Worm (Caenorhabditis elegans) whole organism, L1 larva: ENCODE measurements around the gene sec-24.1.
A peak's percentile ranks its signal among the peaks of the same experiment; 100 is the strongest.

Experiments used
- C16A3.4 ChIP-seq: fragments of 150-350 bp; optimal IDR thresholded peaks from 2 replicates; lab custom pipeline; 2014; ENCODE audit warnings: missing biosample characterization, missing genetic modification characterization
- C34B4.2 ChIP-seq: sonication (generic microtip); optimal IDR thresholded peaks from 2 replicates; lab custom pipeline; 2017; ENCODE audit warnings: mild to moderate bottlenecking, missing genetic modification characterization, missing compliant biosample characterization
- F16B12.6 ChIP-seq: fragments of 150-350 bp; optimal IDR thresholded peaks from 2 replicates; lab custom pipeline; 2014; ENCODE audit warnings: missing biosample characterization, missing genetic modification characterization
- Y116A8C.19 ChIP-seq: sonication (generic microtip); optimal IDR thresholded peaks from 2 replicates; lab custom pipeline; 2016; ENCODE audit warnings: missing compliant biosample characterization, missing genetic modification characterization, borderline replicate concordance
- aha-1 ChIP-seq: fragments of 150-350 bp; optimal IDR thresholded peaks from 2 replicates; lab custom pipeline; 2014; ENCODE audit warnings: missing biosample characterization, missing genetic modification characterization
- alr-1 ChIP-seq: fragments of 200-800 bp; sonication (Bioruptor generic); optimal IDR thresholded peaks from 2 replicates; lab custom pipeline; 2018; ENCODE audit warnings: borderline replicate concordance, mild to moderate bottlenecking, missing genetic modification characterization, missing compliant biosample characterization
- aly-2 ChIP-seq: fragments of 150-350 bp; optimal IDR thresholded peaks from 2 replicates; lab custom pipeline; 2014; ENCODE audit warnings: missing biosample characterization, missing genetic modification characterization
- ama-1 ChIP-seq: fragments of 150-350 bp; optimal IDR thresholded peaks from 2 replicates; lab custom pipeline; 2014
- ceh-8 ChIP-seq: fragments of 200-800 bp; sonication (Bioruptor generic); optimal IDR thresholded peaks from 2 replicates; lab custom pipeline; 2018; ENCODE audit warnings: mild to moderate bottlenecking, missing genetic modification characterization, moderate library complexity, missing compliant biosample characterization
- ceh-82 ChIP-seq, 3 experiments: fragments of 150-350 bp in 1 of 3; sonication (generic microtip) in 2 of 3; optimal IDR thresholded peaks; 2 replicates each; lab custom pipeline; 2014 to 2017; ENCODE audit warnings: missing biosample characterization in 3 of 3, missing genetic modification characterization in 3 of 3
- efl-1 ChIP-seq, 4 experiments: fragments of 150-350 bp; optimal IDR thresholded peaks in 3 of 4; peaks in 1 of 4; 1 replicate in 1 of 4; 2 replicates in 3 of 4; lab custom pipeline; 2014; ENCODE audit warnings: missing biosample characterization in 2 of 4, missing genetic modification characterization in 2 of 4, missing genetic modification reagents in 2 of 4
- efl-3 ChIP-seq: fragments of 200-800 bp; sonication (Bioruptor generic); optimal IDR thresholded peaks from 2 replicates; lab custom pipeline; 2018; ENCODE audit warnings: mild to moderate bottlenecking, missing genetic modification characterization, missing compliant biosample characterization
- egl-13 ChIP-seq: sonication (generic microtip); optimal IDR thresholded peaks from 2 replicates; lab custom pipeline; 2016; ENCODE audit warnings: missing genotype, missing genetic modification reagents, missing genetic modification characterization, missing compliant biosample characterization
- elt-3 ChIP-seq, 6 experiments: fragments of 150-350 bp in 1 of 6; sonication (generic microtip); optimal IDR thresholded peaks; 2 replicates each; lab custom pipeline; 2017 to 2018; ENCODE audit warnings: missing biosample characterization in 6 of 6, missing genetic modification characterization in 6 of 6, inconsistent platforms in 1 of 6
- ets-5 ChIP-seq: fragments of 200-800 bp; sonication (Bioruptor generic); IDR thresholded peaks from 2 replicates; pipeline ENCODE4 v1.3.6; 2022; ENCODE audit warnings: missing genetic modification characterization, missing compliant biosample characterization
- fkh-8 ChIP-seq: sonication (generic microtip); optimal IDR thresholded peaks from 2 replicates; lab custom pipeline; 2016; ENCODE audit warnings: mild to moderate bottlenecking, missing genetic modification characterization, missing compliant biosample characterization
- hlh-17 ChIP-seq: fragments of 200-800 bp; sonication (Bioruptor generic); optimal IDR thresholded peaks from 2 replicates; lab custom pipeline; 2018; ENCODE audit warnings: missing genetic modification characterization, mild to moderate bottlenecking, missing compliant biosample characterization, moderate library complexity, borderline replicate concordance
- isw-1 ChIP-seq: fragments of 200-800 bp; sonication (Bioruptor generic); IDR thresholded peaks from 2 replicates; pipeline ENCODE4 v1.3.6; 2022; ENCODE audit warnings: missing genetic modification characterization, missing compliant biosample characterization
- jun-1 ChIP-seq: fragments of 150-350 bp; optimal IDR thresholded peaks from 2 replicates; lab custom pipeline; 2014; ENCODE audit warnings: missing biosample characterization, missing genetic modification reagents, missing genetic modification characterization
- lin-15B ChIP-seq: fragments of 150-350 bp; sonication (generic microtip); optimal IDR thresholded peaks from 3 replicates; lab custom pipeline; 2014; ENCODE audit warnings: missing biosample characterization, missing genetic modification characterization
- lin-35 ChIP-seq, 2 experiments: fragments of 150-350 bp; optimal IDR thresholded peaks; 2 replicates each; lab custom pipeline; 2014; ENCODE audit warnings: missing biosample characterization in 2 of 2, missing genetic modification characterization in 2 of 2, missing genetic modification reagents in 2 of 2
- lin-39 ChIP-seq: fragments of 150-350 bp; optimal IDR thresholded peaks from 2 replicates; lab custom pipeline; 2014; ENCODE audit warnings: missing biosample characterization, missing genetic modification reagents, missing genetic modification characterization
- lsy-2 ChIP-seq, 2 experiments: fragments of 150-350 bp; optimal IDR thresholded peaks; 2 replicates each; lab custom pipeline; 2014; ENCODE audit warnings: missing biosample characterization in 2 of 2, missing genetic modification characterization in 2 of 2
- mab-9 ChIP-seq: fragments of 200-800 bp; sonication (Bioruptor generic); IDR thresholded peaks from 2 replicates; pipeline ENCODE4 v1.3.6; 2022; ENCODE audit warnings: missing genetic modification reagents, missing genetic modification characterization, missing compliant biosample characterization
- mdl-1 ChIP-seq, 2 experiments: fragments of 150-350 bp; optimal IDR thresholded peaks; 2 replicates each; lab custom pipeline; 2014 to 2017; ENCODE audit warnings: missing biosample characterization in 2 of 2, missing genetic modification characterization in 2 of 2, inconsistent platforms in 1 of 2
- mef-2 ChIP-seq: fragments of 150-350 bp; optimal IDR thresholded peaks from 2 replicates; lab custom pipeline; 2014; ENCODE audit warnings: missing biosample characterization, missing genetic modification characterization
- mep-1 ChIP-seq: fragments of 150-350 bp; optimal IDR thresholded peaks from 2 replicates; lab custom pipeline; 2014; ENCODE audit warnings: missing biosample characterization, missing genetic modification characterization
- nhr-11 ChIP-seq: fragments of 150-350 bp; optimal IDR thresholded peaks from 2 replicates; lab custom pipeline; 2014; ENCODE audit warnings: missing biosample characterization, missing genetic modification characterization
- nhr-12 ChIP-seq: sonication (generic microtip); optimal IDR thresholded peaks from 2 replicates; lab custom pipeline; 2017; ENCODE audit warnings: missing biosample characterization, missing genetic modification characterization
- nhr-19 ChIP-seq: fragments of 200-800 bp; sonication (Bioruptor generic); conservative IDR thresholded peaks from 2 replicates; pipeline ENCODE4 v1.3.6; 2022; ENCODE audit warnings: missing genetic modification characterization, missing compliant biosample characterization
- nhr-20 ChIP-seq: sonication (generic microtip); optimal IDR thresholded peaks from 2 replicates; lab custom pipeline; 2016; ENCODE audit warnings: mild to moderate bottlenecking, missing genetic modification characterization, missing compliant biosample characterization
- nhr-237 ChIP-seq: fragments of 150-350 bp; optimal IDR thresholded peaks from 2 replicates; lab custom pipeline; 2014; ENCODE audit warnings: missing biosample characterization, missing genetic modification characterization
- nhr-47 ChIP-seq: sonication (generic microtip); optimal IDR thresholded peaks from 2 replicates; lab custom pipeline; 2016; ENCODE audit warnings: mild to moderate bottlenecking, missing genetic modification characterization, moderate library complexity, missing compliant biosample characterization
- nhr-76 ChIP-seq: sonication (generic microtip); optimal IDR thresholded peaks from 2 replicates; lab custom pipeline; 2017; ENCODE audit warnings: missing biosample characterization, missing genetic modification characterization
- nhr-77 ChIP-seq: fragments of 150-350 bp; optimal IDR thresholded peaks from 2 replicates; lab custom pipeline; 2014; ENCODE audit warnings: missing biosample characterization, missing genetic modification characterization
- nhr-84 ChIP-seq: sonication (generic microtip); optimal IDR thresholded peaks from 2 replicates; lab custom pipeline; 2017; ENCODE audit warnings: missing biosample characterization, missing genetic modification characterization
- pqm-1 ChIP-seq: sonication (generic microtip); optimal IDR thresholded peaks from 3 replicates; lab custom pipeline; 2017; ENCODE audit warnings: missing biosample characterization, missing genetic modification characterization
- rnt-1 ChIP-seq: sonication (generic microtip); optimal IDR thresholded peaks from 2 replicates; lab custom pipeline; 2016; ENCODE audit warnings: mild to moderate bottlenecking, missing genetic modification characterization, moderate library complexity, missing compliant biosample characterization
- skn-1 ChIP-seq: fragments of 150-350 bp; optimal IDR thresholded peaks from 2 replicates; lab custom pipeline; 2014; ENCODE audit warnings: missing biosample characterization, missing genetic modification characterization
- snpc-4 ChIP-seq: fragments of 150-350 bp; optimal IDR thresholded peaks from 2 replicates; lab custom pipeline; 2014; ENCODE audit warnings: missing biosample characterization, missing genetic modification characterization
- snu-23 ChIP-seq: sonication (generic microtip); optimal IDR thresholded peaks from 2 replicates; lab custom pipeline; 2016; ENCODE audit warnings: missing genetic modification characterization, missing compliant biosample characterization
- sptf-1 ChIP-seq: fragments of 150-350 bp; optimal IDR thresholded peaks from 2 replicates; lab custom pipeline; 2014; ENCODE audit warnings: missing biosample characterization, missing genetic modification characterization
- sup-37 ChIP-seq: fragments of 200-800 bp; sonication (Bioruptor generic); optimal IDR thresholded peaks from 2 replicates; lab custom pipeline; 2018; ENCODE audit warnings: mild to moderate bottlenecking, missing genetic modification characterization, missing compliant biosample characterization
- swsn-7 ChIP-seq: sonication (generic microtip); optimal IDR thresholded peaks from 2 replicates; lab custom pipeline; 2016; ENCODE audit warnings: missing genetic modification characterization, missing compliant biosample characterization
- tbx-2 ChIP-seq: sonication (generic microtip); optimal IDR thresholded peaks from 2 replicates; lab custom pipeline; 2016; ENCODE audit warnings: missing genetic modification characterization, missing compliant biosample characterization
- tlp-1 ChIP-seq: fragments of 150-350 bp; optimal IDR thresholded peaks from 2 replicates; lab custom pipeline; 2014; ENCODE audit warnings: missing biosample characterization, missing genetic modification characterization
- unc-62 ChIP-seq: fragments of 150-350 bp; optimal IDR thresholded peaks from 2 replicates; lab custom pipeline; 2014; ENCODE audit warnings: missing biosample characterization, missing genetic modification reagents, missing genetic modification characterization
- unc-86 ChIP-seq: sonication (generic microtip); optimal IDR thresholded peaks from 2 replicates; lab custom pipeline; 2016; ENCODE audit warnings: missing genetic modification characterization, missing compliant biosample characterization
- vab-15 ChIP-seq: sonication (generic microtip); optimal IDR thresholded peaks from 2 replicates; lab custom pipeline; 2017; ENCODE audit warnings: missing genotype, mild to moderate bottlenecking, missing genetic modification characterization, missing compliant biosample characterization
- xbp-1 ChIP-seq: sonication (generic microtip); optimal IDR thresholded peaks from 2 replicates; lab custom pipeline; 2016; ENCODE audit warnings: missing genetic modification characterization, missing compliant biosample characterization
- zag-1 ChIP-seq: fragments of 150-350 bp; optimal IDR thresholded peaks from 2 replicates; lab custom pipeline; 2014; ENCODE audit warnings: missing biosample characterization, missing genetic modification characterization
- ztf-11 ChIP-seq, 2 experiments: sonication (generic microtip); optimal IDR thresholded peaks; 2 replicates each; lab custom pipeline; 2016 to 2017; ENCODE audit warnings: missing genetic modification characterization in 2 of 2, missing biosample characterization in 1 of 2, missing compliant biosample characterization in 1 of 2

sec-24.1 gene

ce11 chrIV:11566146-11566545, at the start of gene sec-24.1 (continued):
- TF ChIP-seq alr-1 (tag; lab: Kevin White, UChicago) (no peak), mdl-1 (tag; optimal IDR thresholded peaks at IDR 0.05; lab: Kevin White, UChicago) (peak in 1 of 2 experiments; percentile 83), sptf-1 (no peak), ets-5 (no peak), lin-35 (GFP tag; optimal IDR thresholded peaks at IDR 0.05; lab: Kevin White, UChicago) (peak; percentile 92 to 97), snu-23 (peak; percentile 97), rnt-1 (tag; lab: Kevin White, UChicago) (peak; percentile 95), nhr-237 (tag; lab: Kevin White, UChicago) (peak; percentile 40), sup-37 (GFP tag; lab: Kevin White, UChicago) (peak; percentile 85), elt-3 (tag; optimal IDR thresholded peaks at IDR 0.05; lab: Kevin White, UChicago) (peak in 2 of 6 experiments; percentile 62 to 97), nhr-12 (tag; lab: Kevin White, UChicago) (no peak), vab-15 (tag; lab: Kevin White, UChicago) (no peak), ama-1 (lab: Kevin White, UChicago) (no peak), Y116A8C.19 (no peak), nhr-47 (peak; percentile 95), lin-39 (tag; lab: Kevin White, UChicago) (peak; percentile 89), nhr-76 (tag; lab: Kevin White, UChicago) (no peak), ztf-11 (tag; optimal IDR thresholded peaks at IDR 0.05; lab: Kevin White, UChicago) (peak in 1 of 2 experiments; percentile 65), F16B12.6 (tag; lab: Kevin White, UChicago) (peak; percentile 60), tbx-2 (tag; lab: Kevin White, UChicago) (peak; percentile 93), C34B4.2 (peak; percentile 28), isw-1 (GFP tag; lab: Robert Waterston, UW) (peak; percentile 91), egl-13 (tag; lab: Kevin White, UChicago) (peak; percentile 75), C16A3.4 (tag; lab: Kevin White, UChicago) (peak; percentile 93), nhr-11 (tag; lab: Kevin White, UChicago) (peak; percentile 87), lin-15B (peak; percentile 69), nhr-19 (GFP tag; lab: Robert Waterston, UW) (peak; percentile 93), fkh-8 (peak; percentile 72), hlh-17 (GFP tag; lab: Kevin White, UChicago) (no peak), ceh-8 (GFP tag; lab: Kevin White, UChicago) (peak; percentile 69), jun-1 (tag; lab: Kevin White, UChicago) (peak; percentile 85), pqm-1 (no peak)

DNA sequence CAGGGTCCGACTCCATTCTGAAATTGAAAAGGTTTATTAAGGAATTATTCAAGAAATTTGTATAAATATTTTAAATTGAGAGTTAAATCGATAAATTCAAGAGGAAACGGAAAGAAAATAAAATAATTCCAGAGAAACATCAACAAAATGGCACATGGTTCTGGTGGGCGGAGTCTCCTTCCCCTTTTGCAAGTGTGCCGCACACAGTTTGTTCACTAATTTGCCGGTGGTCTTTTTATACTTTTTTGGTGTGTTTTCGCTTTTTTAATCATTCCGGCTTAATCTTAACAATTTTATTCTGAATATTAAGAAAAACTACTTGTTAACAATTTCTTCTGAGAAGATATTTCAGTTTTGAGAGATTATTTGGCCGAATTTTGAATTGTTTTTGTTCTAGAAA, 38.9 kb upstream of the sec-24.1 start, which contains the start of the genes ragc-1 and Y24F12A.1:
Gene ragc-1, minus strand, starts transcription at position 25 of the 400 bp plus-strand sequence.
Gene Y24F12A.1, plus strand, starts transcription at position 346 of the 400 bp plus-strand sequence.
- TF ChIP-seq aly-2 (tag; lab: Kevin White, UChicago) (no peak), zag-1 (tag; lab: Kevin White, UChicago) (no peak), lsy-2 (tag; optimal IDR thresholded peaks at IDR 0.05; lab: Kevin White, UChicago) (peak; percentile 58 to 68), snpc-4 (tag; lab: Kevin White, UChicago) (no peak), Y116A8C.19 (no peak), unc-62 (GFP tag; lab: Kevin White, UChicago) (no peak), ceh-8 (GFP tag; lab: Kevin White, UChicago) (no peak), nhr-237 (tag; lab: Kevin White, UChicago) (no peak), mef-2 (tag; lab: Kevin White, UChicago) (no peak), ceh-82 (tag; optimal IDR thresholded peaks at IDR 0.05; lab: Kevin White, UChicago) (peak in 2 of 3 experiments; percentile 26 to 46), swsn-7 (tag; lab: Kevin White, UChicago) (peak; percentile 39), skn-1 (tag; lab: Kevin White, UChicago) (peak; percentile 54), efl-3 (GFP tag; lab: Kevin White, UChicago) (no peak), nhr-47 (peak; percentile 41), elt-3 (tag; optimal IDR thresholded peaks at IDR 0.05; lab: Kevin White, UChicago) (peak in 1 of 6 experiments; percentile 66), ama-1 (lab: Kevin White, UChicago) (no peak), nhr-19 (GFP tag; lab: Robert Waterston, UW) (peak; percentile 30), ztf-11 (tag; optimal IDR thresholded peaks at IDR 0.05; lab: Kevin White, UChicago) (no peak), mab-9 (GFP tag; lab: Robert Waterston, UW) (no peak), tlp-1 (tag; lab: Kevin White, UChicago) (no peak), fkh-8 (peak; percentile 22), aha-1 (tag; lab: Kevin White, UChicago) (no peak), mep-1 (peak; percentile 38), xbp-1 (tag; lab: Kevin White, UChicago) (peak; percentile 42), unc-86 (no peak), nhr-84 (tag; lab: Kevin White, UChicago) (no peak), nhr-77 (tag; lab: Kevin White, UChicago) (no peak), efl-1 (optimal IDR thresholded peaks at IDR 0.05; lab: Kevin White, UChicago) (peak; percentile 28 to 48), efl-1 (GFP tag; optimal IDR thresholded peaks at IDR 0.05 in 1 of 2; lab: Kevin White, UChicago) (peak; percentile 53 to 92), nhr-20 (tag; lab: Kevin White, UChicago) (peak; percentile 47)
